Fruit fly (Drosophila melanogaster): ENCODE data around the gene CG4607.

- TF ChIP-seq Sin3A (optimal IDR thresholded peaks at IDR 0.05) (no peak), insv (optimal IDR thresholded peaks at IDR 0.05) (no peak), psq (optimal IDR thresholded peaks at IDR 0.05) (no peak), ttk (optimal IDR thresholded peaks at IDR 0.05) (no peak), h (optimal IDR thresholded peaks at IDR 0.05) (no peak), Myc (optimal IDR thresholded peaks at IDR 0.05) (no peak)
Observed at dm6 chrX:7100689-7101088, 31.5 kb downstream of the CG4607 start.

Measured in Kc167 (cell line).